Worm (Caenorhabditis elegans): ENCODE data around the gene DC2.5.

ce11 chrV:240287-240686 is 27.7 kb upstream of the DC2.5 start, which contains the start of gene txt-2:
- TF ChIP-seq athp-1 (tag; optimal IDR thresholded peaks at IDR 0.05) (no peak), mes-4 (tag; optimal IDR thresholded peaks at IDR 0.05) (no peak), Y53G8AR.9 (GFP tag; conservative IDR thresholded peaks at IDR 0.05) (no peak), sdz-38 (tag; optimal IDR thresholded peaks at IDR 0.05) (no peak), sea-2 (GFP tag; IDR thresholded peaks at IDR 0.05) (no peak), B0336.3 (GFP tag; IDR thresholded peaks at IDR 0.05) (no peak)
